Worm (Caenorhabditis elegans) whole organism, L1 larva: Measurements from ENCODE around the gene ccd-5.
A peak's percentile ranks its signal among the peaks of the same experiment; 100 is the strongest.

Experiments used
- F16B12.6 ChIP-seq: fragments of 150-350 bp; optimal IDR thresholded peaks from 2 replicates; lab custom pipeline; 2014; ENCODE audit warnings: missing biosample characterization, missing genetic modification characterization
- Y116A8C.19 ChIP-seq: sonication (generic microtip); optimal IDR thresholded peaks from 2 replicates; lab custom pipeline; 2016; ENCODE audit warnings: missing compliant biosample characterization, missing genetic modification characterization, borderline replicate concordance
- alr-1 ChIP-seq: fragments of 200-800 bp; sonication (Bioruptor generic); optimal IDR thresholded peaks from 2 replicates; lab custom pipeline; 2018; ENCODE audit warnings: borderline replicate concordance, mild to moderate bottlenecking, missing genetic modification characterization, missing compliant biosample characterization
- aly-2 ChIP-seq: fragments of 150-350 bp; optimal IDR thresholded peaks from 2 replicates; lab custom pipeline; 2014; ENCODE audit warnings: missing biosample characterization, missing genetic modification characterization
- blmp-1 ChIP-seq: fragments of 150-350 bp; optimal IDR thresholded peaks from 2 replicates; lab custom pipeline; 2014; ENCODE audit warnings: missing biosample characterization, missing genetic modification characterization
- ceh-8 ChIP-seq: fragments of 200-800 bp; sonication (Bioruptor generic); optimal IDR thresholded peaks from 2 replicates; lab custom pipeline; 2018; ENCODE audit warnings: mild to moderate bottlenecking, missing genetic modification characterization, moderate library complexity, missing compliant biosample characterization
- ceh-82 ChIP-seq, 3 experiments: fragments of 150-350 bp in 1 of 3; sonication (generic microtip) in 2 of 3; optimal IDR thresholded peaks; 2 replicates each; lab custom pipeline; 2014 to 2017; ENCODE audit warnings: missing biosample characterization in 3 of 3, missing genetic modification characterization in 3 of 3
- dpl-1 ChIP-seq, 3 experiments: fragments of 150-350 bp in 2 of 3; sonication (generic microtip) in 1 of 3; optimal IDR thresholded peaks; 2 replicates each; lab custom pipeline; 2014 to 2017; ENCODE audit warnings: missing biosample characterization in 3 of 3, missing genetic modification characterization in 3 of 3, missing genetic modification reagents in 3 of 3
- efl-1 ChIP-seq, 4 experiments: fragments of 150-350 bp; optimal IDR thresholded peaks in 3 of 4; peaks in 1 of 4; 1 replicate in 1 of 4; 2 replicates in 3 of 4; lab custom pipeline; 2014; ENCODE audit warnings: missing biosample characterization in 2 of 4, missing genetic modification characterization in 2 of 4, missing genetic modification reagents in 2 of 4
- efl-3 ChIP-seq: fragments of 200-800 bp; sonication (Bioruptor generic); optimal IDR thresholded peaks from 2 replicates; lab custom pipeline; 2018; ENCODE audit warnings: mild to moderate bottlenecking, missing genetic modification characterization, missing compliant biosample characterization
- egl-27 ChIP-seq, 2 experiments: fragments of 150-350 bp in 1 of 2; sonication (generic microtip); optimal IDR thresholded peaks; 3 replicates each; lab custom pipeline; 2017 to 2018; ENCODE audit warnings: missing biosample characterization in 2 of 2, missing genetic modification characterization in 2 of 2, missing genetic modification reagents in 2 of 2
- fkh-4 ChIP-seq: sonication (generic microtip); optimal IDR thresholded peaks from 2 replicates; lab custom pipeline; 2016; ENCODE audit warnings: missing compliant biosample characterization, missing genetic modification characterization, borderline replicate concordance
- grh-1 ChIP-seq: fragments of 200-800 bp; sonication (Bioruptor generic); IDR thresholded peaks from 2 replicates; pipeline ENCODE4 v1.3.6; 2022; ENCODE audit warnings: missing genetic modification reagents, missing genetic modification characterization, missing compliant biosample characterization
- lin-14 ChIP-seq: fragments of 200-800 bp; sonication (Bioruptor generic); optimal IDR thresholded peaks from 2 replicates; lab custom pipeline; 2018; ENCODE audit warnings: mild to moderate bottlenecking, missing genetic modification characterization, moderate library complexity, missing compliant biosample characterization
- lin-39 ChIP-seq: fragments of 150-350 bp; optimal IDR thresholded peaks from 2 replicates; lab custom pipeline; 2014; ENCODE audit warnings: missing biosample characterization, missing genetic modification reagents, missing genetic modification characterization
- mab-9 ChIP-seq: fragments of 200-800 bp; sonication (Bioruptor generic); IDR thresholded peaks from 2 replicates; pipeline ENCODE4 v1.3.6; 2022; ENCODE audit warnings: missing genetic modification reagents, missing genetic modification characterization, missing compliant biosample characterization
- nhr-11 ChIP-seq: fragments of 150-350 bp; optimal IDR thresholded peaks from 2 replicates; lab custom pipeline; 2014; ENCODE audit warnings: missing biosample characterization, missing genetic modification characterization
- nhr-19 ChIP-seq: fragments of 200-800 bp; sonication (Bioruptor generic); conservative IDR thresholded peaks from 2 replicates; pipeline ENCODE4 v1.3.6; 2022; ENCODE audit warnings: missing genetic modification characterization, missing compliant biosample characterization
- nhr-47 ChIP-seq: sonication (generic microtip); optimal IDR thresholded peaks from 2 replicates; lab custom pipeline; 2016; ENCODE audit warnings: mild to moderate bottlenecking, missing genetic modification characterization, moderate library complexity, missing compliant biosample characterization
- nhr-71 ChIP-seq: sonication (generic microtip); optimal IDR thresholded peaks from 2 replicates; lab custom pipeline; 2016; ENCODE audit warnings: mild to moderate bottlenecking, missing genetic modification characterization, moderate library complexity, missing compliant biosample characterization
- nhr-76 ChIP-seq: sonication (generic microtip); optimal IDR thresholded peaks from 2 replicates; lab custom pipeline; 2017; ENCODE audit warnings: missing biosample characterization, missing genetic modification characterization
- nhr-85 ChIP-seq: sonication (generic microtip); peaks from one replicate; lab custom pipeline; 2016; ENCODE audit warnings: missing genetic modification characterization, inconsistent platforms, missing compliant biosample characterization
- pag-3 ChIP-seq: sonication (generic microtip); optimal IDR thresholded peaks from 2 replicates; lab custom pipeline; 2017; ENCODE audit warnings: missing genetic modification characterization, mild to moderate bottlenecking, missing compliant biosample characterization, antibody characterized with exemption, borderline replicate concordance; ENCODE audit not compliant: insufficient read depth
- pqm-1 ChIP-seq: sonication (generic microtip); optimal IDR thresholded peaks from 3 replicates; lab custom pipeline; 2017; ENCODE audit warnings: missing biosample characterization, missing genetic modification characterization
- rnt-1 ChIP-seq: sonication (generic microtip); optimal IDR thresholded peaks from 2 replicates; lab custom pipeline; 2016; ENCODE audit warnings: mild to moderate bottlenecking, missing genetic modification characterization, moderate library complexity, missing compliant biosample characterization
- skn-1 ChIP-seq: fragments of 150-350 bp; optimal IDR thresholded peaks from 2 replicates; lab custom pipeline; 2014; ENCODE audit warnings: missing biosample characterization, missing genetic modification characterization
- snu-23 ChIP-seq: sonication (generic microtip); optimal IDR thresholded peaks from 2 replicates; lab custom pipeline; 2016; ENCODE audit warnings: missing genetic modification characterization, missing compliant biosample characterization
- sox-4 ChIP-seq: sonication (generic microtip); optimal IDR thresholded peaks from 2 replicates; lab custom pipeline; 2016; ENCODE audit warnings: missing genetic modification characterization, missing compliant biosample characterization
- tbx-2 ChIP-seq: sonication (generic microtip); optimal IDR thresholded peaks from 2 replicates; lab custom pipeline; 2016; ENCODE audit warnings: missing genetic modification characterization, missing compliant biosample characterization
- tlp-1 ChIP-seq: fragments of 150-350 bp; optimal IDR thresholded peaks from 2 replicates; lab custom pipeline; 2014; ENCODE audit warnings: missing biosample characterization, missing genetic modification characterization
- unc-130 ChIP-seq: fragments of 150-350 bp; optimal IDR thresholded peaks from 2 replicates; lab custom pipeline; 2017; ENCODE audit warnings: missing biosample characterization, missing genetic modification characterization, inconsistent platforms
- unc-62 ChIP-seq: fragments of 150-350 bp; optimal IDR thresholded peaks from 2 replicates; lab custom pipeline; 2014; ENCODE audit warnings: missing biosample characterization, missing genetic modification reagents, missing genetic modification characterization
- vab-15 ChIP-seq: sonication (generic microtip); optimal IDR thresholded peaks from 2 replicates; lab custom pipeline; 2017; ENCODE audit warnings: missing genotype, mild to moderate bottlenecking, missing genetic modification characterization, missing compliant biosample characterization
- xbp-1 ChIP-seq: sonication (generic microtip); optimal IDR thresholded peaks from 2 replicates; lab custom pipeline; 2016; ENCODE audit warnings: missing genetic modification characterization, missing compliant biosample characterization
- zag-1 ChIP-seq: fragments of 150-350 bp; optimal IDR thresholded peaks from 2 replicates; lab custom pipeline; 2014; ENCODE audit warnings: missing biosample characterization, missing genetic modification characterization
- ztf-4 ChIP-seq: fragments of 150-350 bp; optimal IDR thresholded peaks from 2 replicates; lab custom pipeline; 2014; ENCODE audit warnings: missing biosample characterization, missing genetic modification characterization

Gene ccd-5

DNA sequence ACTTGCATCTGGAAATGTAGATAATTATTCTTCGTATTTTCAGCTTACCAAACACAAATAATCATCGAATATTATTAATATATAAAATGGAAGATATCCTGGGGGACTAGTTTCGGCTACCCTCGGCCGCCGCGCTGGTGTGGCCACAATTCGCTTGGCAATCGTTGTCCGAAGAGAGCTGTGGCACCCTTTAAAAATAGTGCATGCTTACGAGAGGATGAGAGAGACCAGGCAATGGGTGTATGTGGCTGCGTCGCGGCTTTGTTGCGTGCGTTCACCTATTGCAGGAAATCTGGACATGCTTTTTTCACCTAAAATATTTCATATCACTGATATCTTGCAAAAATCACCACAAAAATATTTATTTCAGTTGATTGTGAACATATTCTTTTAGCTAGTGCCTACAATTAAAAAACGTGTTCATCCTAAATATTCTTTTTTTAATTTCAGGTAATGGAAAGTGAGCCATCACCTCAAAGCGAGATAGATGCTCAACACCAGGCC, at the start of gene ccd-5, which contains the start of gene F52H2.1 (continued):
- TF ChIP-seq grh-1 (GFP tag; lab: Robert Waterston, UW) (no peak), efl-3 (GFP tag; lab: Kevin White, UChicago) (no peak), blmp-1 (tag; lab: Kevin White, UChicago) (no peak), mab-9 (GFP tag; lab: Robert Waterston, UW) (no peak), Y116A8C.19 (no peak), xbp-1 (tag; lab: Kevin White, UChicago) (no peak), nhr-71 (tag; lab: Kevin White, UChicago) (peak; percentile 14)

DNA sequence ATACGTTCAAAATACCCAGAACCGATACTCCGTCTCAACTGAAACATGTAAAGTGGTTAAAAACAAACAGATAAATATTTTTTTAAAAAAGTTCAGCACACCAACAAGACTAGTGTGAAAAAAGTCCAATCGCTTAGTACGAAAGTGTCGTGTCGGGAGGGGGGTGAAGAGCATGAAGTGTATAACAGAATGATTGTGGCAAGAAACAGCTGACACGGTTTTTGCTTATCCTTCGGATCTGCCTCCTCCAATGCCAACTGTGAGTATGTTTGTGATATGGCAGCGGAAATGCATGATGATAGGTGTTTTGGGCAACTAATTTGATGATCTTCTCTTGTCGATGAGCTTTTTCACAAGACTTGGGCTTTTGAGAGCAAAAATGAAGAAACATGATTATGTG, 47.8 kb upstream of the ccd-5 start:
- TF ChIP-seq xbp-1 (tag; lab: Kevin White, UChicago) (no peak), sox-4 (tag; lab: Kevin White, UChicago) (no peak), skn-1 (tag; lab: Kevin White, UChicago) (no peak), nhr-47 (tag; lab: Kevin White, UChicago) (no peak), nhr-19 (GFP tag; lab: Robert Waterston, UW) (no peak), ceh-82 (tag; optimal IDR thresholded peaks at IDR 0.05; lab: Kevin White, UChicago) (no peak), nhr-76 (tag; lab: Kevin White, UChicago) (no peak), aly-2 (tag; lab: Kevin White, UChicago) (no peak), tbx-2 (tag; lab: Kevin White, UChicago) (no peak), unc-62 (GFP tag; lab: Kevin White, UChicago) (no peak), efl-1 (optimal IDR thresholded peaks at IDR 0.05; lab: Kevin White, UChicago) (no peak), efl-1 (GFP tag; optimal IDR thresholded peaks at IDR 0.05 in 1 of 2; lab: Kevin White, UChicago) (no peak), rnt-1 (peak; percentile 67), nhr-85 (tag; lab: Kevin White, UChicago) (no peak), fkh-4 (no peak), egl-27 (tag; optimal IDR thresholded peaks at IDR 0.05; lab: Kevin White, UChicago) (no peak), efl-3 (GFP tag; lab: Kevin White, UChicago) (no peak), unc-130 (peak; percentile 38), zag-1 (tag; lab: Kevin White, UChicago) (no peak), blmp-1 (tag; lab: Kevin White, UChicago) (no peak), pag-3 (tag; lab: Kevin White, UChicago) (peak; percentile 95), dpl-1 (GFP tag; optimal IDR thresholded peaks at IDR 0.05; lab: Kevin White, UChicago) (no peak), grh-1 (GFP tag; lab: Robert Waterston, UW) (no peak), tlp-1 (tag; lab: Kevin White, UChicago) (no peak), ceh-8 (GFP tag; lab: Kevin White, UChicago) (no peak), lin-39 (tag; lab: Kevin White, UChicago) (no peak), snu-23 (no peak), alr-1 (tag; lab: Kevin White, UChicago) (no peak), F16B12.6 (tag; lab: Kevin White, UChicago) (no peak), vab-15 (no peak), nhr-11 (tag; lab: Kevin White, UChicago) (no peak), ztf-4 (tag; lab: Kevin White, UChicago) (no peak), nhr-71 (tag; lab: Kevin White, UChicago) (peak; percentile 13), lin-14 (GFP tag; lab: Kevin White, UChicago) (peak; percentile 59), pqm-1 (tag; lab: Kevin White, UChicago) (no peak)

DNA sequence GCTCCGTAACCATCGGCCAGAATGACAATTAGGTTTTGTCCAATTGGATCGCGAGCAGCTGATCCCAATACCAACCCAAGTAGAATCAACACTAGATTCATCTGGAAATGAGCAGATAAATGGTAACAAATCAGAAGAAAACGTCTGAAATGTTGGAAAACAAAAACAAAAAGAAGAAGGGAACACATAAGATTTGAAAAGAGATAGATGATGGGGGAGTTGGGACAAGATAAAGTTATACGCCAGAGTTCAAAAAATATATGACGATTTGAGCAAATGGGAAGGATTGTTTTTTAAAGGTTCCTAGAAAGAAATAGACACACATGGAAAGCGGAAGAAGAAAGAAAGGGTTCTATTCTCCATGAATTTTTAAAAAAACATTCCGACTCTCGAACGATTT, 43.2 kb upstream of the ccd-5 start, which contains the start of gene T03G6.3:
TSS of gene T03G6.3 (minus strand) at position 101 of the 400 bp plus-strand sequence.
- TF ChIP-seq efl-1 (optimal IDR thresholded peaks at IDR 0.05; lab: Kevin White, UChicago) (no peak), efl-1 (GFP tag; optimal IDR thresholded peaks at IDR 0.05 in 1 of 2; lab: Kevin White, UChicago) (peak in 1 of 2 experiments; percentile 11), pqm-1 (tag; lab: Kevin White, UChicago) (no peak)
